Worm (Caenorhabditis elegans) whole organism, L2 larva: ENCODE data around the gene famp-1.
A peak's percentile ranks its signal among the peaks of the same experiment; 100 is the strongest.

Experiments used
- C34F6.9 ChIP-seq: fragments of 150-350 bp; optimal IDR thresholded peaks from 2 replicates; lab custom pipeline; 2014; ENCODE audit warnings: missing biosample characterization, missing genetic modification characterization
- F13H6.1 ChIP-seq: sonication (generic microtip); optimal IDR thresholded peaks from 2 replicates; lab custom pipeline; 2016; ENCODE audit warnings: missing genetic modification characterization, missing compliant biosample characterization
- R02D3.7 ChIP-seq: fragments of 150-350 bp; optimal IDR thresholded peaks from 2 replicates; lab custom pipeline; 2014; ENCODE audit warnings: missing biosample characterization, missing genetic modification characterization
- Y55F3AM.14 ChIP-seq: fragments of 200-800 bp; sonication (Bioruptor generic); optimal IDR thresholded peaks from 2 replicates; lab custom pipeline; 2018; ENCODE audit warnings: mild to moderate bottlenecking, missing genetic modification characterization, missing compliant biosample characterization
- ZK546.5 ChIP-seq: sonication (generic microtip); optimal IDR thresholded peaks from 2 replicates; lab custom pipeline; 2017; ENCODE audit warnings: missing biosample characterization, missing genetic modification characterization
- alr-1 ChIP-seq: fragments of 150-350 bp; optimal IDR thresholded peaks from 2 replicates; lab custom pipeline; 2014; ENCODE audit warnings: missing biosample characterization, missing genetic modification characterization
- aly-2 ChIP-seq: fragments of 150-350 bp; optimal IDR thresholded peaks from 2 replicates; lab custom pipeline; 2014; ENCODE audit warnings: missing biosample characterization, missing genetic modification characterization
- ama-1 ChIP-seq: fragments of 150-350 bp; optimal IDR thresholded peaks from 2 replicates; lab custom pipeline; 2018; ENCODE audit warnings: inconsistent platforms
- blmp-1 ChIP-seq: sonication (generic microtip); optimal IDR thresholded peaks from 2 replicates; lab custom pipeline; 2017; ENCODE audit warnings: missing genetic modification characterization, mild to moderate bottlenecking, missing compliant biosample characterization, antibody characterized with exemption, moderate library complexity; ENCODE audit not compliant: insufficient read depth
- ceh-16 ChIP-seq: fragments of 150-350 bp; optimal IDR thresholded peaks from 2 replicates; lab custom pipeline; 2014; ENCODE audit warnings: missing biosample characterization, missing genetic modification characterization
- ceh-82 ChIP-seq: fragments of 150-350 bp; optimal IDR thresholded peaks from 2 replicates; lab custom pipeline; 2014; ENCODE audit warnings: missing biosample characterization, missing genetic modification characterization
- crh-2 ChIP-seq: sonication (generic microtip); optimal IDR thresholded peaks from 2 replicates; lab custom pipeline; 2017; ENCODE audit warnings: missing biosample characterization, missing genetic modification characterization
- dmd-4 ChIP-seq: sonication (generic microtip); optimal IDR thresholded peaks from 2 replicates; lab custom pipeline; 2017; ENCODE audit warnings: missing biosample characterization, missing genetic modification characterization
- egl-27 ChIP-seq: sonication (generic microtip); optimal IDR thresholded peaks from 3 replicates; lab custom pipeline; 2017; ENCODE audit warnings: missing biosample characterization, missing genetic modification reagents, missing genetic modification characterization
- elt-1 ChIP-seq: fragments of 150-350 bp; optimal IDR thresholded peaks from 2 replicates; lab custom pipeline; 2014; ENCODE audit warnings: missing biosample characterization, missing genetic modification characterization
- elt-3 ChIP-seq: sonication (generic microtip); optimal IDR thresholded peaks from 2 replicates; lab custom pipeline; 2017; ENCODE audit warnings: missing biosample characterization, missing genetic modification characterization
- fos-1 ChIP-seq: fragments of 150-350 bp; optimal IDR thresholded peaks from 2 replicates; lab custom pipeline; 2014; ENCODE audit warnings: missing biosample characterization, missing genetic modification characterization
- gmeb-1 ChIP-seq: fragments of 150-350 bp; optimal IDR thresholded peaks from 2 replicates; lab custom pipeline; 2014; ENCODE audit warnings: missing biosample characterization, missing genetic modification characterization
- lin-11 ChIP-seq: fragments of 150-350 bp; sonication (generic microtip); optimal IDR thresholded peaks from 2 replicates; lab custom pipeline; 2014; ENCODE audit warnings: missing biosample characterization, missing genetic modification characterization, inconsistent platforms, mixed read lengths
- lin-13 ChIP-seq: fragments of 150-350 bp; optimal IDR thresholded peaks from 2 replicates; lab custom pipeline; 2014; ENCODE audit warnings: missing biosample characterization, missing genetic modification reagents, missing genetic modification characterization
- lin-39 ChIP-seq: fragments of 150-350 bp; optimal IDR thresholded peaks from 2 replicates; lab custom pipeline; 2014; ENCODE audit warnings: missing biosample characterization, missing genetic modification reagents, missing genetic modification characterization
- lsy-2 ChIP-seq, 2 experiments: fragments of 150-350 bp in 1 of 2; sonication (generic microtip) in 1 of 2; optimal IDR thresholded peaks; 2 replicates each; lab custom pipeline; 2014 to 2017; ENCODE audit warnings: missing biosample characterization in 2 of 2, missing genetic modification characterization in 2 of 2
- mab-5 ChIP-seq: fragments of 150-350 bp; optimal IDR thresholded peaks from 2 replicates; lab custom pipeline; 2014; ENCODE audit warnings: missing biosample characterization, missing genetic modification characterization
- mbf-1 ChIP-seq: sonication (generic microtip); optimal IDR thresholded peaks from 2 replicates; lab custom pipeline; 2017; ENCODE audit warnings: missing biosample characterization, missing genetic modification characterization
- mdl-1 ChIP-seq, 2 experiments: fragments of 150-350 bp in 1 of 2; sonication (generic microtip) in 1 of 2; optimal IDR thresholded peaks; 2 replicates each; lab custom pipeline; 2017; ENCODE audit warnings: missing biosample characterization in 2 of 2, missing genetic modification characterization in 2 of 2
- nhr-10 ChIP-seq: sonication (generic microtip); optimal IDR thresholded peaks from 2 replicates; lab custom pipeline; 2017; ENCODE audit warnings: missing biosample characterization, missing genetic modification characterization
- nhr-11 ChIP-seq: fragments of 150-350 bp; optimal IDR thresholded peaks from 2 replicates; lab custom pipeline; 2014; ENCODE audit warnings: missing biosample characterization, missing genetic modification characterization
- nhr-12 ChIP-seq: fragments of 150-350 bp; optimal IDR thresholded peaks from 2 replicates; lab custom pipeline; 2014; ENCODE audit warnings: missing biosample characterization, missing genetic modification characterization
- nhr-129 ChIP-seq: fragments of 150-350 bp; optimal IDR thresholded peaks from 2 replicates; lab custom pipeline; 2014; ENCODE audit warnings: missing biosample characterization, missing genetic modification characterization
- nhr-21 ChIP-seq: fragments of 150-350 bp; optimal IDR thresholded peaks from 2 replicates; lab custom pipeline; 2014; ENCODE audit warnings: missing biosample characterization, missing genetic modification characterization
- nhr-23 ChIP-seq: fragments of 150-350 bp; optimal IDR thresholded peaks from 2 replicates; lab custom pipeline; 2014; ENCODE audit warnings: missing biosample characterization, missing genetic modification reagents, missing genetic modification characterization
- nhr-237 ChIP-seq: fragments of 150-350 bp; optimal IDR thresholded peaks from 2 replicates; lab custom pipeline; 2014; ENCODE audit warnings: missing biosample characterization, missing genetic modification characterization
- nhr-25 ChIP-seq: fragments of 150-350 bp; sonication (generic microtip); optimal IDR thresholded peaks from 3 replicates; lab custom pipeline; 2014; ENCODE audit warnings: missing biosample characterization, missing genetic modification characterization
- nhr-6 ChIP-seq: fragments of 150-350 bp; optimal IDR thresholded peaks from 2 replicates; lab custom pipeline; 2014; ENCODE audit warnings: missing biosample characterization, missing genetic modification characterization
- peb-1 ChIP-seq: fragments of 150-350 bp; optimal IDR thresholded peaks from 2 replicates; lab custom pipeline; 2014; ENCODE audit warnings: missing biosample characterization, missing genetic modification characterization
- sem-4 ChIP-seq: fragments of 150-350 bp; optimal IDR thresholded peaks from 2 replicates; lab custom pipeline; 2014; ENCODE audit warnings: missing biosample characterization, missing genetic modification reagents, missing genetic modification characterization
- skn-1 ChIP-seq: sonication (generic microtip); optimal IDR thresholded peaks from 2 replicates; lab custom pipeline; 2017; ENCODE audit warnings: missing biosample characterization, missing genetic modification characterization
- sma-3 ChIP-seq: sonication (generic microtip); optimal IDR thresholded peaks from 2 replicates; lab custom pipeline; 2016; ENCODE audit warnings: missing genetic modification reagents, missing genetic modification characterization, missing compliant biosample characterization
- sma-9 ChIP-seq, 2 experiments: fragments of 150-350 bp in 1 of 2; sonication (generic microtip) in 1 of 2; optimal IDR thresholded peaks; 2 replicates each; lab custom pipeline; 2014 to 2016; ENCODE audit warnings: missing genetic modification characterization in 2 of 2, mild to moderate bottlenecking in 1 of 2, missing biosample characterization in 1 of 2, missing compliant biosample characterization in 1 of 2, missing genetic modification reagents in 1 of 2, moderate library complexity in 1 of 2
- snpc-4 ChIP-seq: fragments of 150-350 bp; optimal IDR thresholded peaks from 2 replicates; lab custom pipeline; 2014; ENCODE audit warnings: missing biosample characterization, missing genetic modification characterization
- unc-39 ChIP-seq: fragments of 150-350 bp; optimal IDR thresholded peaks from 2 replicates; lab custom pipeline; 2014; ENCODE audit warnings: missing biosample characterization, missing genetic modification characterization
- unc-55 ChIP-seq: fragments of 150-350 bp; sonication (generic microtip); optimal IDR thresholded peaks from 3 replicates; lab custom pipeline; 2014; ENCODE audit warnings: missing biosample characterization, missing genetic modification reagents, missing genetic modification characterization
- unc-62 ChIP-seq: fragments of 150-350 bp; optimal IDR thresholded peaks from 2 replicates; lab custom pipeline; 2014; ENCODE audit warnings: missing biosample characterization, missing genetic modification reagents, missing genetic modification characterization
- zag-1 ChIP-seq: fragments of 150-350 bp; optimal IDR thresholded peaks from 2 replicates; lab custom pipeline; 2014; ENCODE audit warnings: missing biosample characterization, missing genetic modification characterization
- ztf-1 ChIP-seq: fragments of 200-800 bp; sonication (Bioruptor generic); conservative IDR thresholded peaks from 2 replicates; pipeline ENCODE4 v1.3.6; 2022; ENCODE audit warnings: missing genetic modification characterization, missing compliant biosample characterization
- ztf-11 ChIP-seq: sonication (generic microtip); optimal IDR thresholded peaks from 2 replicates; lab custom pipeline; 2017; ENCODE audit warnings: missing biosample characterization, missing genetic modification characterization
- ztf-4 ChIP-seq: fragments of 150-350 bp; optimal IDR thresholded peaks from 2 replicates; lab custom pipeline; 2014; ENCODE audit warnings: missing biosample characterization, missing genetic modification characterization

Gene famp-1

ce11 chrIV:2292119-2292518 lies 28.7 kb upstream of the famp-1 start:
- no peak for TF ChIP-seq unc-62 (GFP tag; lab: Kevin White, UChicago)
- TF ChIP-seq fos-1 = no peak
- no peak for TF ChIP-seq ztf-11
- TF ChIP-seq blmp-1 (tag; lab: Kevin White, UChicago) = no peak
- TF ChIP-seq sem-4 = no peak
- TF ChIP-seq elt-1 (tag; lab: Kevin White, UChicago) = no peak

- TF ChIP-seq gmeb-1 (tag; lab: Kevin White, UChicago) (peak; percentile 24), alr-1 (tag; lab: Kevin White, UChicago) (no peak), sma-9 (GFP tag; optimal IDR thresholded peaks at IDR 0.05; lab: Kevin White, UChicago) (peak; percentile 39), sma-9 (tag; optimal IDR thresholded peaks at IDR 0.05; lab: Kevin White, UChicago) (no peak), Y55F3AM.14 (no peak), fos-1 (peak; percentile 96), nhr-25 (tag; lab: Kevin White, UChicago) (no peak)
Observed at ce11 chrIV:2284462-2285047, 21.1 kb upstream of the famp-1 start.

DNA sequence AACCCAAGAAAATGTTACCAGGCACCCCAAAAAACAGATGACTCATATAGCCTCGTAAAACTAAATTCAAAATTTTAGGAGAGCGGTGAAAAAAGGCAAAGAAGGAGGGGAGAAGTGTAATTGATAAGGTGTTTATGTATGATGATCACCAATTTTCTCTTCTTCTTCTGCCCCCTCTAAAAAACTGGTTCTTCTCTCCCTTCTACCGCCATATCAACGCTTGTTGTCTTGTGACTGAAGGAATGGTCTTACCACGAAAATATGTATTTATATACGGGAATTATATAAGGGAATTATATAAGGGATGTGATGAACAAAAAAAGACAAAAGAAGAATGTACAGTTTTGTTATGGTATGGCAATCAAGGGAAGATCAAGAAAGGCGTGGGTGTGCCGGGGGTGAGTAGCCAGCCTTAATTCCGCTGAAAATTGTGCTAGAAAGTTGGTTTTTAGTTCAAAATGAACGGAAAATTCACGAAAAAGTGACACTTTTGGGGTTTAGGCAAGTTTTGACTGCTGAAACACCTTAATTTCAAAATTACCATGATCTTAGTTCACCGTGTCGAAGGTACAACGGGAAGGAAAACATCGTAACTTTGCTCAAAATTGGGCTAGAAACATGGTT lies 18.0 kb upstream of the famp-1 start:
- TF ChIP-seq nhr-129 (tag; lab: Kevin White, UChicago) (no peak), mbf-1 (tag; lab: Kevin White, UChicago) (no peak), R02D3.7 (tag; lab: Kevin White, UChicago) (no peak), mab-5 (tag; lab: Kevin White, UChicago) (no peak), unc-62 (GFP tag; lab: Kevin White, UChicago) (no peak), snpc-4 (tag; lab: Kevin White, UChicago) (no peak), nhr-12 (tag; lab: Kevin White, UChicago) (no peak), F13H6.1 (tag; lab: Kevin White, UChicago) (no peak), nhr-237 (no peak), fos-1 (peak; percentile 97), elt-1 (tag; lab: Kevin White, UChicago) (no peak), nhr-10 (tag; lab: Kevin White, UChicago) (no peak), C34F6.9 (tag; lab: Kevin White, UChicago) (peak; percentile 7), ama-1 (peak; percentile 85), alr-1 (tag; lab: Kevin White, UChicago) (no peak), blmp-1 (tag; lab: Kevin White, UChicago) (no peak), ztf-1 (GFP tag; lab: Robert Waterston, UW) (no peak), gmeb-1 (tag; lab: Kevin White, UChicago) (peak; percentile 72), ztf-4 (no peak), crh-2 (peak; percentile 79), sem-4 (no peak), mdl-1 (tag; optimal IDR thresholded peaks at IDR 0.05; lab: Kevin White, UChicago) (no peak), ceh-16 (tag; lab: Kevin White, UChicago) (no peak), nhr-25 (tag; lab: Kevin White, UChicago) (peak; percentile 50), lin-13 (GFP tag; lab: Kevin White, UChicago) (peak; percentile 44), peb-1 (tag; lab: Kevin White, UChicago) (no peak), lin-39 (tag; lab: Kevin White, UChicago) (no peak), unc-55 (GFP tag; lab: Kevin White, UChicago) (no peak), nhr-6 (tag; lab: Kevin White, UChicago) (no peak), ZK546.5 (tag; lab: Kevin White, UChicago) (no peak), unc-39 (no peak), ztf-11 (no peak), egl-27 (tag; lab: Kevin White, UChicago) (no peak), Y55F3AM.14 (no peak), sma-9 (GFP tag; optimal IDR thresholded peaks at IDR 0.05; lab: Kevin White, UChicago) (peak; percentile 59), sma-9 (tag; optimal IDR thresholded peaks at IDR 0.05; lab: Kevin White, UChicago) (no peak), nhr-23 (tag; lab: Kevin White, UChicago) (no peak), lsy-2 (tag; optimal IDR thresholded peaks at IDR 0.05; lab: Kevin White, UChicago) (peak in 1 of 2 experiments; percentile 47), elt-3 (tag; lab: Kevin White, UChicago) (no peak), dmd-4 (no peak), nhr-11 (no peak), zag-1 (tag; lab: Kevin White, UChicago) (no peak), nhr-21 (tag; lab: Kevin White, UChicago) (peak; percentile 56), ceh-82 (tag; lab: Kevin White, UChicago) (no peak), lin-11 (no peak), aly-2 (tag; lab: Kevin White, UChicago) (no peak), skn-1 (tag; lab: Kevin White, UChicago) (no peak), sma-3 (GFP tag; lab: Kevin White, UChicago) (peak; percentile 79)
